Worm (Caenorhabditis elegans) whole organism, L3 larva: ENCODE data around the gene F46C5.1.

Experiments
- aly-2 ChIP-seq: fragments of 150-350 bp; optimal IDR thresholded peaks from 2 replicates; lab custom pipeline; 2014; ENCODE audit warnings: missing biosample characterization, missing genetic modification characterization
- fkh-2 ChIP-seq: fragments of 150-350 bp; optimal IDR thresholded peaks from 2 replicates; lab custom pipeline; 2014; ENCODE audit warnings: missing biosample characterization, missing genetic modification reagents, missing genetic modification characterization
- lin-39 ChIP-seq: fragments of 150-350 bp; optimal IDR thresholded peaks from 2 replicates; lab custom pipeline; 2018; ENCODE audit warnings: missing biosample characterization, missing genetic modification reagents, missing genetic modification characterization
- nhr-12 ChIP-seq: fragments of 150-350 bp; optimal IDR thresholded peaks from 2 replicates; lab custom pipeline; 2014; ENCODE audit warnings: missing biosample characterization, missing genetic modification characterization
- nhr-77 ChIP-seq: fragments of 150-350 bp; optimal IDR thresholded peaks from 2 replicates; lab custom pipeline; 2014; ENCODE audit warnings: missing biosample characterization, missing genetic modification characterization
- skn-1 ChIP-seq: fragments of 150-350 bp; optimal IDR thresholded peaks from 2 replicates; lab custom pipeline; 2014; ENCODE audit warnings: missing biosample characterization, missing genetic modification characterization

ce11 chrII:8810679-8811413 lies 10.1 kb downstream of the F46C5.1 start, which contains the start of the genes F46C5.9 and rer-1:
- TF ChIP-seq fkh-2 (tag; lab: Kevin White, UChicago) (no peak), aly-2 (tag; lab: Kevin White, UChicago) (no peak), nhr-12 (tag; lab: Kevin White, UChicago) (no peak), skn-1 (tag; lab: Kevin White, UChicago) (no peak), lin-39 (tag; lab: Kevin White, UChicago) (no peak), nhr-77 (tag; lab: Kevin White, UChicago) (no peak)
